Fruit fly (Drosophila melanogaster): ENCODE results near the gene CG3819.

DNA sequence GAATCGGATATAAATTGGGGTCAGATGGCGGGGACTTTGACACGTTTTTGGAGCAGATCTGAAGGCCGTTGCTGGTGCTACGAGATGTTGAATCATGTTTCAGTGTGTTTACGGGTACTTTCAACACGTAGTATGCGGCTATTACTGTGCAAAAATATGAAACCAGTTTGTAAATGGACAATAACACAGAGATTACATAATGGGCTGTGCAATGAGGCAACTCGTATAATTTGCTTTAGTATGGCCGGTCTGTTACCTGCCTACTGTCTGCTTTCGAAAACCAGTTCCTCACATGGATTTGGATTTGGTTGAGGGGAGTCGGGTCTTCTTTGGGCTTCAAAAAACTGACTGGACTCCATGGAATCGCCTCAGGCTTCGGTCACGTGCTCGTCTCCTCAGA, 30.5 kb upstream of the CG3819 start:
- TF ChIP-seq Eip75B (GFP tag; optimal IDR thresholded peaks at IDR 0.05) (peak; percentile 22), CG9139 (GFP tag; optimal IDR thresholded peaks at IDR 0.05) (no peak), esn (GFP tag; optimal IDR thresholded peaks at IDR 0.05) (no peak), svp (GFP tag) (no peak), CG11294 (GFP tag; IDR thresholded peaks at IDR 0.05) (no peak), CG7368 (GFP tag; optimal IDR thresholded peaks at IDR 0.05) (no peak), achi (GFP tag; optimal IDR thresholded peaks at IDR 0.05) (no peak), cyc (GFP tag; optimal IDR thresholded peaks at IDR 0.05) (no peak), CG6854 (GFP tag; optimal IDR thresholded peaks at IDR 0.05) (no peak)

Measured in whole organism, prepupa.